Worm (Caenorhabditis elegans) whole organism, L2 larva: Measurements from ENCODE around the gene F46C5.9.

Source experiments
- F13H6.1 ChIP-seq: sonication (generic microtip); optimal IDR thresholded peaks from 2 replicates; lab custom pipeline; 2016; ENCODE audit warnings: missing genetic modification characterization, missing compliant biosample characterization
- Y55F3AM.14 ChIP-seq: fragments of 200-800 bp; sonication (Bioruptor generic); optimal IDR thresholded peaks from 2 replicates; lab custom pipeline; 2018; ENCODE audit warnings: mild to moderate bottlenecking, missing genetic modification characterization, missing compliant biosample characterization
- ZK546.5 ChIP-seq: sonication (generic microtip); optimal IDR thresholded peaks from 2 replicates; lab custom pipeline; 2017; ENCODE audit warnings: missing biosample characterization, missing genetic modification characterization
- alr-1 ChIP-seq: fragments of 150-350 bp; optimal IDR thresholded peaks from 2 replicates; lab custom pipeline; 2014; ENCODE audit warnings: missing biosample characterization, missing genetic modification characterization
- aly-2 ChIP-seq: fragments of 150-350 bp; optimal IDR thresholded peaks from 2 replicates; lab custom pipeline; 2014; ENCODE audit warnings: missing biosample characterization, missing genetic modification characterization
- ama-1 ChIP-seq: fragments of 150-350 bp; optimal IDR thresholded peaks from 2 replicates; lab custom pipeline; 2018; ENCODE audit warnings: inconsistent platforms
- blmp-1 ChIP-seq: sonication (generic microtip); optimal IDR thresholded peaks from 2 replicates; lab custom pipeline; 2017; ENCODE audit warnings: missing genetic modification characterization, mild to moderate bottlenecking, missing compliant biosample characterization, antibody characterized with exemption, moderate library complexity; ENCODE audit not compliant: insufficient read depth
- ceh-16 ChIP-seq: fragments of 150-350 bp; optimal IDR thresholded peaks from 2 replicates; lab custom pipeline; 2014; ENCODE audit warnings: missing biosample characterization, missing genetic modification characterization
- ceh-82 ChIP-seq: fragments of 150-350 bp; optimal IDR thresholded peaks from 2 replicates; lab custom pipeline; 2014; ENCODE audit warnings: missing biosample characterization, missing genetic modification characterization
- crh-2 ChIP-seq: sonication (generic microtip); optimal IDR thresholded peaks from 2 replicates; lab custom pipeline; 2017; ENCODE audit warnings: missing biosample characterization, missing genetic modification characterization
- dmd-4 ChIP-seq: sonication (generic microtip); optimal IDR thresholded peaks from 2 replicates; lab custom pipeline; 2017; ENCODE audit warnings: missing biosample characterization, missing genetic modification characterization
- egl-27 ChIP-seq: sonication (generic microtip); optimal IDR thresholded peaks from 3 replicates; lab custom pipeline; 2017; ENCODE audit warnings: missing biosample characterization, missing genetic modification reagents, missing genetic modification characterization
- elt-1 ChIP-seq: fragments of 150-350 bp; optimal IDR thresholded peaks from 2 replicates; lab custom pipeline; 2014; ENCODE audit warnings: missing biosample characterization, missing genetic modification characterization
- elt-3 ChIP-seq: sonication (generic microtip); optimal IDR thresholded peaks from 2 replicates; lab custom pipeline; 2017; ENCODE audit warnings: missing biosample characterization, missing genetic modification characterization
- fos-1 ChIP-seq: fragments of 150-350 bp; optimal IDR thresholded peaks from 2 replicates; lab custom pipeline; 2014; ENCODE audit warnings: missing biosample characterization, missing genetic modification characterization
- gmeb-1 ChIP-seq: fragments of 150-350 bp; optimal IDR thresholded peaks from 2 replicates; lab custom pipeline; 2014; ENCODE audit warnings: missing biosample characterization, missing genetic modification characterization
- lin-11 ChIP-seq: fragments of 150-350 bp; sonication (generic microtip); optimal IDR thresholded peaks from 2 replicates; lab custom pipeline; 2014; ENCODE audit warnings: missing biosample characterization, missing genetic modification characterization, inconsistent platforms, mixed read lengths
- lin-13 ChIP-seq: fragments of 150-350 bp; optimal IDR thresholded peaks from 2 replicates; lab custom pipeline; 2014; ENCODE audit warnings: missing biosample characterization, missing genetic modification reagents, missing genetic modification characterization
- lin-39 ChIP-seq: fragments of 150-350 bp; optimal IDR thresholded peaks from 2 replicates; lab custom pipeline; 2014; ENCODE audit warnings: missing biosample characterization, missing genetic modification reagents, missing genetic modification characterization
- lsy-2 ChIP-seq, 2 experiments: fragments of 150-350 bp in 1 of 2; sonication (generic microtip) in 1 of 2; optimal IDR thresholded peaks; 2 replicates each; lab custom pipeline; 2014 to 2017; ENCODE audit warnings: missing biosample characterization in 2 of 2, missing genetic modification characterization in 2 of 2
- mab-5 ChIP-seq: fragments of 150-350 bp; optimal IDR thresholded peaks from 2 replicates; lab custom pipeline; 2014; ENCODE audit warnings: missing biosample characterization, missing genetic modification characterization
- mbf-1 ChIP-seq: sonication (generic microtip); optimal IDR thresholded peaks from 2 replicates; lab custom pipeline; 2017; ENCODE audit warnings: missing biosample characterization, missing genetic modification characterization
- mdl-1 ChIP-seq, 2 experiments: fragments of 150-350 bp in 1 of 2; sonication (generic microtip) in 1 of 2; optimal IDR thresholded peaks; 2 replicates each; lab custom pipeline; 2017; ENCODE audit warnings: missing biosample characterization in 2 of 2, missing genetic modification characterization in 2 of 2
- nhr-10 ChIP-seq: sonication (generic microtip); optimal IDR thresholded peaks from 2 replicates; lab custom pipeline; 2017; ENCODE audit warnings: missing biosample characterization, missing genetic modification characterization
- nhr-11 ChIP-seq: fragments of 150-350 bp; optimal IDR thresholded peaks from 2 replicates; lab custom pipeline; 2014; ENCODE audit warnings: missing biosample characterization, missing genetic modification characterization
- nhr-12 ChIP-seq: fragments of 150-350 bp; optimal IDR thresholded peaks from 2 replicates; lab custom pipeline; 2014; ENCODE audit warnings: missing biosample characterization, missing genetic modification characterization
- nhr-129 ChIP-seq: fragments of 150-350 bp; optimal IDR thresholded peaks from 2 replicates; lab custom pipeline; 2014; ENCODE audit warnings: missing biosample characterization, missing genetic modification characterization
- nhr-21 ChIP-seq: fragments of 150-350 bp; optimal IDR thresholded peaks from 2 replicates; lab custom pipeline; 2014; ENCODE audit warnings: missing biosample characterization, missing genetic modification characterization
- nhr-23 ChIP-seq: fragments of 150-350 bp; optimal IDR thresholded peaks from 2 replicates; lab custom pipeline; 2014; ENCODE audit warnings: missing biosample characterization, missing genetic modification reagents, missing genetic modification characterization
- nhr-237 ChIP-seq: fragments of 150-350 bp; optimal IDR thresholded peaks from 2 replicates; lab custom pipeline; 2014; ENCODE audit warnings: missing biosample characterization, missing genetic modification characterization
- nhr-25 ChIP-seq: fragments of 150-350 bp; sonication (generic microtip); optimal IDR thresholded peaks from 3 replicates; lab custom pipeline; 2014; ENCODE audit warnings: missing biosample characterization, missing genetic modification characterization
- nhr-6 ChIP-seq: fragments of 150-350 bp; optimal IDR thresholded peaks from 2 replicates; lab custom pipeline; 2014; ENCODE audit warnings: missing biosample characterization, missing genetic modification characterization
- nhr-77 ChIP-seq: fragments of 150-350 bp; optimal IDR thresholded peaks from 2 replicates; lab custom pipeline; 2014; ENCODE audit warnings: missing biosample characterization, missing genetic modification characterization
- peb-1 ChIP-seq: fragments of 150-350 bp; optimal IDR thresholded peaks from 2 replicates; lab custom pipeline; 2014; ENCODE audit warnings: missing biosample characterization, missing genetic modification characterization
- sem-4 ChIP-seq: fragments of 150-350 bp; optimal IDR thresholded peaks from 2 replicates; lab custom pipeline; 2014; ENCODE audit warnings: missing biosample characterization, missing genetic modification reagents, missing genetic modification characterization
- skn-1 ChIP-seq: sonication (generic microtip); optimal IDR thresholded peaks from 2 replicates; lab custom pipeline; 2017; ENCODE audit warnings: missing biosample characterization, missing genetic modification characterization
- sma-3 ChIP-seq: sonication (generic microtip); optimal IDR thresholded peaks from 2 replicates; lab custom pipeline; 2016; ENCODE audit warnings: missing genetic modification reagents, missing genetic modification characterization, missing compliant biosample characterization
- sma-9 ChIP-seq, 2 experiments: fragments of 150-350 bp in 1 of 2; sonication (generic microtip) in 1 of 2; optimal IDR thresholded peaks; 2 replicates each; lab custom pipeline; 2014 to 2016; ENCODE audit warnings: missing genetic modification characterization in 2 of 2, mild to moderate bottlenecking in 1 of 2, missing biosample characterization in 1 of 2, missing compliant biosample characterization in 1 of 2, missing genetic modification reagents in 1 of 2, moderate library complexity in 1 of 2
- snpc-4 ChIP-seq: fragments of 150-350 bp; optimal IDR thresholded peaks from 2 replicates; lab custom pipeline; 2014; ENCODE audit warnings: missing biosample characterization, missing genetic modification characterization
- unc-39 ChIP-seq: fragments of 150-350 bp; optimal IDR thresholded peaks from 2 replicates; lab custom pipeline; 2014; ENCODE audit warnings: missing biosample characterization, missing genetic modification characterization
- unc-55 ChIP-seq: fragments of 150-350 bp; sonication (generic microtip); optimal IDR thresholded peaks from 3 replicates; lab custom pipeline; 2014; ENCODE audit warnings: missing biosample characterization, missing genetic modification reagents, missing genetic modification characterization
- unc-62 ChIP-seq: fragments of 150-350 bp; optimal IDR thresholded peaks from 2 replicates; lab custom pipeline; 2014; ENCODE audit warnings: missing biosample characterization, missing genetic modification reagents, missing genetic modification characterization
- zag-1 ChIP-seq: fragments of 150-350 bp; optimal IDR thresholded peaks from 2 replicates; lab custom pipeline; 2014; ENCODE audit warnings: missing biosample characterization, missing genetic modification characterization
- ztf-11 ChIP-seq: sonication (generic microtip); optimal IDR thresholded peaks from 2 replicates; lab custom pipeline; 2017; ENCODE audit warnings: missing biosample characterization, missing genetic modification characterization
- ztf-4 ChIP-seq: fragments of 150-350 bp; optimal IDR thresholded peaks from 2 replicates; lab custom pipeline; 2014; ENCODE audit warnings: missing biosample characterization, missing genetic modification characterization

Gene F46C5.9

DNA sequence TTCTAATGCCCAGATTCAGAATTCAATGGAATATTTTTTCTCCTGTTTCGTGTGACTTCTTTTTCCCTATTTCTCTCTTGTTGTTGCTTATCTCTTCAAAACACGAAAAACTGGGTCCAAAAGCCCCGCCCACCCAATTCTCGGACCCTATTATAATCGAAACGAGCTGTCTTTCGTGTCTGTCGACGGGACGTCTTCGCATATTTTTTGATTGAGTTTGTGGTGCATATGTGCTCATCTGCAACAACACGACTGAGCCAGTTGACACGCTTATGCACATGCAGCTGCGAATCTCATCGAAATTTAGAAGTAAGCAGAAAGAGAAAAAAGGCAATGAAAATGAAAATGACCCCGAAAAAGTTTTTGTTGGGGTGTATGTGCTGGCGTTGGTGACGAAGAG, 20.4 kb upstream of the F46C5.9 start:
- TF ChIP-seq sma-9 (GFP tag; optimal IDR thresholded peaks at IDR 0.05; lab: Kevin White, UChicago) (no peak), sma-9 (tag; optimal IDR thresholded peaks at IDR 0.05; lab: Kevin White, UChicago) (no peak)

DNA sequence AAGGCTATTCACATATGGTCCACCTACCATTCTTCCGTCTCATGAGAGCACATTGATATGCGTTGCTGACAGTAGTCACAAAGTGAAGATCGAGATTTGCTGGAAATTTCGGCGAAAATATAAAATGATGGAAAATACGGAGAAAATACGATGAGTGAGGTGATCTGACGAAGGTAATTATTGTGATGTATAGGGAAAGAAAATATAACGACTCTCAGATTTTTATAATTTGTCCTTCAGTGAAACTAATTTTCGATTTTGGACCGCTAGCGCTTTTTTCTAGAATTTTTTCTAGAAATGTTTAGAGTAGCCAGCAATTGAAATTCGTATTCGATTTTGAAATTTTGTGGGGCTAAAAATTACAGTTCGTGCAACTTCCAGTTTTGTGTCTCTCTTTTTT, 18.7 kb upstream of the F46C5.9 start, which contains the start of gene F46C5.2:
F46C5.2 (minus strand) TSS at position 101 of the 400 bp plus-strand sequence.
- TF ChIP-seq F13H6.1 (tag; lab: Kevin White, UChicago) (no peak), nhr-11 (tag; lab: Kevin White, UChicago) (no peak), ztf-4 (tag; lab: Kevin White, UChicago) (no peak), sem-4 (tag; lab: Kevin White, UChicago) (no peak), dmd-4 (no peak), sma-3 (GFP tag; lab: Kevin White, UChicago) (no peak), ama-1 (lab: Kevin White, UChicago) (no peak), Y55F3AM.14 (GFP tag; lab: Kevin White, UChicago) (no peak), nhr-21 (tag; lab: Kevin White, UChicago) (no peak), nhr-6 (tag; lab: Kevin White, UChicago) (no peak), skn-1 (tag; lab: Kevin White, UChicago) (no peak), peb-1 (tag; lab: Kevin White, UChicago) (no peak), nhr-77 (tag; lab: Kevin White, UChicago) (no peak), fos-1 (tag; lab: Kevin White, UChicago) (no peak)
- TF ChIP-seq, all 48 proteins: peak for 0

DNA sequence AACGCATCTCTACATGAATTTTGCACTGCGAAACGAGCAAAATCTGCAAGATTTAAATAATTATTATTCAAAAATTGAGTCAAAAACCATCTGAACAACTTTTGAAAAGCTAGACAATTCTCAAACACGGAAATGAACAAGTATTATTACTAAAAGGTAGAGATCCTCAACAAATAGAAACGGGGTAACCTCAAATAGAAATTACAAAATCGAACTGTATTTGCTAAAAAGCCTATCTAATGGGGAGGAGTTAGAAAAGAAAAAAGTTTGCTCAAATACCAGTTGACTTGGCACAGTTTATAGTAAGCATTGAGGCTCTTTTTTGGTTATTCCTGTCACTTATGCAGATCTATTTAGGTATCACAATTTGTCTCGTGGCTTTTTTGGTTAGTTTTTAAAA, 15.2 kb upstream of the F46C5.9 start, which contains the start of gene nas-25:
nas-25 (plus strand) TSS at position 301 of the 400 bp plus-strand sequence.
- TF ChIP-seq Y55F3AM.14 (GFP tag; lab: Kevin White, UChicago) (no peak), nhr-10 (tag; lab: Kevin White, UChicago) (no peak)
- TF ChIP-seq, all 48 proteins: peak for 0

DNA sequence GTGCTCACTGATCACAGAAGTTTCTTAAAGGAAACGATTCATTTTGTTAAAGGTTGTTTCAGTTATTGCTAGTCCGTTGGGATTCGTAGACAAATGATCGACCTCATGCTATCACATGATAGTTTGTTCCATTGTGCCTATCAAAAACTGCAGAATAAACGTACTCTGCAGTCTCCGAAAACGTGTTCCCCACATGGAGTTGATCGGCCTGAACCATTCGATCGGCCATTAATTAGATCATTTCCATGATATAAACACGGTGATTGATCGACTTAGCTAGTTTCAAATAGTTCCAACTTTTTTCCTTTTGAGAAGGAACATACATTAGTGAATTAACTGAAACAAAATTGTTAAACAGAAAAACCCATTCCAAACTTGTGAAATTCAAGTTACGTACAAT, 12.2 kb upstream of the F46C5.9 start:
- TF ChIP-seq unc-39 (no peak), lsy-2 (tag; optimal IDR thresholded peaks at IDR 0.05; lab: Kevin White, UChicago) (peak in 1 of 2 experiments; percentile 10), blmp-1 (tag; lab: Kevin White, UChicago) (peak; percentile 53), nhr-21 (tag; lab: Kevin White, UChicago) (peak; percentile 92), ztf-11 (tag; lab: Kevin White, UChicago) (no peak), peb-1 (tag; lab: Kevin White, UChicago) (no peak), lin-11 (no peak), elt-1 (no peak), alr-1 (tag; lab: Kevin White, UChicago) (no peak), F13H6.1 (tag; lab: Kevin White, UChicago) (no peak), unc-62 (no peak), zag-1 (tag; lab: Kevin White, UChicago) (no peak), nhr-129 (no peak), nhr-23 (tag; lab: Kevin White, UChicago) (no peak), nhr-25 (tag; lab: Kevin White, UChicago) (peak; percentile 59), snpc-4 (no peak), Y55F3AM.14 (GFP tag; lab: Kevin White, UChicago) (no peak), fos-1 (tag; lab: Kevin White, UChicago) (no peak), nhr-6 (tag; lab: Kevin White, UChicago) (peak; percentile 45), elt-3 (no peak), nhr-11 (tag; lab: Kevin White, UChicago) (no peak), nhr-12 (tag; lab: Kevin White, UChicago) (no peak), nhr-77 (tag; lab: Kevin White, UChicago) (no peak), nhr-10 (tag; lab: Kevin White, UChicago) (no peak), egl-27 (tag; lab: Kevin White, UChicago) (no peak), ceh-16 (tag; lab: Kevin White, UChicago) (no peak), skn-1 (tag; lab: Kevin White, UChicago) (no peak), ZK546.5 (tag; lab: Kevin White, UChicago) (no peak), ama-1 (lab: Kevin White, UChicago) (no peak), ceh-82 (no peak), gmeb-1 (no peak), mbf-1 (no peak), mab-5 (tag; lab: Kevin White, UChicago) (no peak), nhr-237 (tag; lab: Kevin White, UChicago) (no peak), lin-13 (GFP tag; lab: Kevin White, UChicago) (no peak), ztf-4 (tag; lab: Kevin White, UChicago) (no peak), crh-2 (peak; percentile 9), unc-55 (no peak), sma-3 (GFP tag; lab: Kevin White, UChicago) (peak; percentile 69), aly-2 (tag; lab: Kevin White, UChicago) (no peak), mdl-1 (tag; optimal IDR thresholded peaks at IDR 0.05; lab: Kevin White, UChicago) (peak in 1 of 2 experiments; percentile 45), sma-9 (GFP tag; optimal IDR thresholded peaks at IDR 0.05; lab: Kevin White, UChicago) (peak; percentile 96), sma-9 (tag; optimal IDR thresholded peaks at IDR 0.05; lab: Kevin White, UChicago) (no peak), lin-39 (no peak)
